Worm (Caenorhabditis elegans): ENCODE data around the gene ilys-2.

ilys-2 gene

DNA sequence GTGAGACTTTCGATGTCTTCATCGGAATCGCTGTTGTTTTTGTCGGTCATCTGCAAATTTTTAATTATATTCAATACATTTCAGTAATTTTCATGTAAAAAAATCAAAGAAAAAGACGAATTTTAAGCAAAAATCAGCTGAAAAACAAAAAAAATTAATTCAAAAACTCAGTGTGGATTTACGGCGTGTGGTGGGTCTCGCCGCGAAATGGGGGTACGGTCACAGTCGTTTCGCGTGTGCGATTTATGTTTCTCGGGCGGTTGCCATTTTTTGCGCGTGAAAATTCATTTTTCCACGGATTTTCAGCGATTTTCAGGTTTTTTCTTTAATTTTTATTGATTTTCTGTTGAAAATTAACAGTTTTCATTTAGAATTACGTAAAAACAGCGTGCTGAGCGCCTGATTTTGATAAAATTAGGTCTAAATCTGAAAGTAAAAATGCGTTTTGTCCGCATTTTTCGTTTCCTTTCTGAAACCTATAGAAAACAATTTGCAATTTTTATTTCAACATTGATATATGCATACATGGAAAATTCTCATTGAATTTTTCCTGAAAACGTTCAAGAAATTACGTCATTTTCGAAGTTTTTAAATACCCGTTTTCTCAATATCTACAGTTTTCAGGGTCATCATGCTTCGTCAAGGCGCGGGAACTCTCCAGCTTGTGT lies 27.8 kb downstream of the ilys-2 start, which contains the start of the genes ccdc-12 and Y69A2AR.18:
Gene ccdc-12, minus strand, starts transcription at position 57 of the 668 bp plus-strand sequence.
Gene Y69A2AR.18, plus strand, starts transcription at position 618 of the 668 bp plus-strand sequence.
- no peak for TF ChIP-seq fkh-6 (tag; optimal IDR thresholded peaks at IDR 0.05)
- no peak for TF ChIP-seq syd-9 (tag; optimal IDR thresholded peaks at IDR 0.05)
- TF ChIP-seq K09A11.1 (tag; optimal IDR thresholded peaks at IDR 0.05; ENCODE audit: insufficient read depth), result no peak
- peak; percentile 78 for TF ChIP-seq nfya-1 (tag; optimal IDR thresholded peaks at IDR 0.05)
- TF ChIP-seq lim-6 (tag; optimal IDR thresholded peaks at IDR 0.05), result no peak
- TF ChIP-seq tbx-2 (tag; optimal IDR thresholded peaks at IDR 0.05), result peak; percentile 34
- no peak for TF ChIP-seq unc-86 (tag; optimal IDR thresholded peaks at IDR 0.05)
- TF ChIP-seq ceh-31 (tag; optimal IDR thresholded peaks at IDR 0.05), result peak; percentile 18
- TF ChIP-seq dmd-4 (tag; optimal IDR thresholded peaks at IDR 0.05; ENCODE audit: borderline replicate concordance), result no peak
- TF ChIP-seq ceh-18 (tag; optimal IDR thresholded peaks at IDR 0.05), result peak; percentile 5
- TF ChIP-seq ref-2 (tag; optimal IDR thresholded peaks at IDR 0.05), result no peak
- no peak for TF ChIP-seq sox-4 (tag; optimal IDR thresholded peaks at IDR 0.05)
- TF ChIP-seq pha-2 (tag; optimal IDR thresholded peaks at IDR 0.05), result no peak
- no peak for TF ChIP-seq gmeb-2 (tag; optimal IDR thresholded peaks at IDR 0.05)
- no peak for TF ChIP-seq fax-1 (tag; optimal IDR thresholded peaks at IDR 0.05)
- no peak for TF ChIP-seq unc-3 (GFP tag; conservative IDR thresholded peaks at IDR 0.05)
- TF ChIP-seq unc-3 (tag; optimal IDR thresholded peaks at IDR 0.05), result no peak
- TF ChIP-seq nhr-232 (tag; optimal IDR thresholded peaks at IDR 0.05), result no peak
- TF ChIP-seq pha-4 (tag; optimal IDR thresholded peaks at IDR 0.05), result no peak
- no peak for TF ChIP-seq ceh-2 (tag; optimal IDR thresholded peaks at IDR 0.05)
- TF ChIP-seq unc-42 (tag; optimal IDR thresholded peaks at IDR 0.05), result peak; percentile 43
- no peak for TF ChIP-seq nhr-11 (tag; optimal IDR thresholded peaks at IDR 0.05)
- no peak for TF ChIP-seq zip-5 (tag; optimal IDR thresholded peaks at IDR 0.05)
- no peak for TF ChIP-seq pros-1 (tag; optimal IDR thresholded peaks at IDR 0.05)
- TF ChIP-seq ttx-3 (tag; optimal IDR thresholded peaks at IDR 0.05), result no peak
- TF ChIP-seq ceh-30 (tag; optimal IDR thresholded peaks at IDR 0.05), result no peak
- TF ChIP-seq hlh-30 (tag; optimal IDR thresholded peaks at IDR 0.05; ENCODE audit: insufficient read depth), result no peak
- no peak for TF ChIP-seq ceh-24 (tag; optimal IDR thresholded peaks at IDR 0.05)
- TF ChIP-seq hlh-15 (tag; optimal IDR thresholded peaks at IDR 0.05), result no peak
- no peak for TF ChIP-seq fkh-10 (GFP tag; optimal IDR thresholded peaks at IDR 0.05)
- no peak for TF ChIP-seq ceh-48 (tag; optimal IDR thresholded peaks at IDR 0.05)

DNA sequence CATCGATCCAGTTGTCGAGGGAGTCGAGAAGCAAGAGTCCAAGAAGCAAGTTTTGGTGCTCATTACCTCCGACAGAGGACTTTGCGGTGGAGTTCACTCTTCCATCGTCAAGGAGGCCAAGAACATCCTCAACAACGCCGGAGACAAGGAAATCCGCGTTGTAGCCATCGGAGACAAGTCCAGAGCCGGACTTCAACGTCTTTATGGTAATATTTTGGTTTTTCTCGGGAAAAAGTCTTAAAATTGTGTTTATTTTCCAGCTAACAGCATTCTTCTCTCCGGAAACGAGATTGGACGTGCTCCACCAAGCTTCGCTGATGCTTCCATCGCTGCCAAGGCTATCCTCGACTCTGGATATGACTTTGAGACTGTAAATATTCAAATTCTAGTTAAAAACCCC lies 28.6 kb downstream of the ilys-2 start:
- TF ChIP-seq unc-42 (tag; optimal IDR thresholded peaks at IDR 0.05), result no peak
- TF ChIP-seq ceh-48 (tag; optimal IDR thresholded peaks at IDR 0.05), result no peak
- TF ChIP-seq elt-4 (tag; optimal IDR thresholded peaks at IDR 0.05), result no peak

DNA sequence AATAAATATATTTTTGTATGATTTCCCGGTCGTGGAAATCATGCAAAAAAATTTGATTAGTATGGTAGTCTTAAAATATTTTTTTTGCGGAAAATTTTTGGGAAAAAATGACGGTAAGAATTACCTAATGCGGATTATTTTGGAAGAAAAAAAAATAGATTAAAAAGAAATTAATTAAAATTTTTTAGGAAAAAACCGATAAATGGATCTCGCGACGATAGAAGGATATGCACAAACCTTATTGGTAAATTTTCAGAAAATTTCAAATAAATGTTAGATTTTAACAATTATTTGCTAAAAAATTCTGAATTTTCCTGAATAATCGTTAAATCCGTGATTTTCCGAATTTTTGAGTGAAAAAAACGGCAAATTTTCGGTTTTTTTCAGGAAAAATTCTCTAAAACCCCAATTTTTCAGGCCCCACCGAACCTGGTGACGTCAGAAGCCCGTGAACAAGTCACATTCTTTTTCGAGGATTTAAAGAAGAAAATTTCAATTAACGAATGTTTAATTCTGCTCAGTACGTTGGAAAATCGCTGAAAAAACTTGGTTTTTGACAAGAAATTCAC lies 30.2 kb downstream of the ilys-2 start, which contains the start of gene Y69A2AR.16:
Gene Y69A2AR.16, plus strand, starts transcription at position 189 of the 569 bp plus-strand sequence.
- TF ChIP-seq F13H6.1 (tag; optimal IDR thresholded peaks at IDR 0.05), result no peak
- TF ChIP-seq K09A11.1 (tag; optimal IDR thresholded peaks at IDR 0.05; ENCODE audit: insufficient read depth), result no peak
- no peak for TF ChIP-seq sox-2 (GFP tag; IDR thresholded peaks at IDR 0.05)

DNA sequence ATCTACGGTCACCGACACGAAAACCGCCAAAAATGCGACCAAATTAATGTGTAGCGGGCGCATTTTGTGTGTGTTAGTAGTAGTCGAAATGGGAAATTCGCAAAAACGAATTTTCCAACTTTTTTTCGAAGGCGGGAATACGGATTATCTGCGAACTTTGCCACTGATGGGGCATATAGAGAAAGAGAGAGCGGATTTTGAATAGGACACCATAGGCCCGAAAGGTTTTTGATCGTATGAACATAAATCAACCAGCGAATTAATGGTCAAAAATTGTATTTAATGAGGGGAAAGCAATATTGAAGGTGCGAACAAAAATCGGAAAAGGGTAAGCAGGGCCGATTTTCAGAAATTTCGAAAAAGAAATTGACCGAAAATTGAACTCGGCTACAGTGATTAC lies 40.3 kb downstream of the ilys-2 start, which contains the start of gene Y69A2AR.22:
Gene Y69A2AR.22, minus strand, starts transcription at position 101 of the 400 bp plus-strand sequence.
- TF ChIP-seq mec-3 (tag; optimal IDR thresholded peaks at IDR 0.05; ENCODE audit: borderline replicate concordance), result no peak
- no peak for TF ChIP-seq unc-3 (GFP tag; conservative IDR thresholded peaks at IDR 0.05)
- TF ChIP-seq unc-3 (tag; optimal IDR thresholded peaks at IDR 0.05), result no peak
- no peak for TF ChIP-seq K09A11.1 (tag; optimal IDR thresholded peaks at IDR 0.05; ENCODE audit: insufficient read depth)
- TF ChIP-seq hlh-15 (tag; optimal IDR thresholded peaks at IDR 0.05), result no peak
- no peak for TF ChIP-seq unc-55 (GFP tag; optimal IDR thresholded peaks at IDR 0.05)
- no peak for TF ChIP-seq sox-4 (tag; optimal IDR thresholded peaks at IDR 0.05)
- no peak for TF ChIP-seq Y22D7AL.16 (tag; optimal IDR thresholded peaks at IDR 0.05)
- no peak for TF ChIP-seq ama-1 (optimal IDR thresholded peaks at IDR 0.05)
- TF ChIP-seq fkh-6 (tag; optimal IDR thresholded peaks at IDR 0.05), result no peak
- no peak for TF ChIP-seq nhr-11 (tag; optimal IDR thresholded peaks at IDR 0.05)
- TF ChIP-seq C38D4.7 (GFP tag; optimal IDR thresholded peaks at IDR 0.05), result no peak
- no peak for TF ChIP-seq sdc-2 (tag; optimal IDR thresholded peaks at IDR 0.05)
- TF ChIP-seq zip-5 (tag; optimal IDR thresholded peaks at IDR 0.05), result no peak
- no peak for TF ChIP-seq ceh-24 (tag; optimal IDR thresholded peaks at IDR 0.05)
- TF ChIP-seq nfya-1 (tag; optimal IDR thresholded peaks at IDR 0.05), result no peak
